Fruit fly (Drosophila melanogaster) S2 (cell line): ENCODE results near the gene Rubicon.

ENCODE experiments used
- CG8478 ChIP-seq: fragments of >200 bp; optimal IDR thresholded peaks from 2 replicates; lab custom pipeline; 2018
- CTCF ChIP-seq, 2 experiments: fragments of >200 bp; optimal IDR thresholded peaks; 2 replicates each; lab custom pipeline; 2018

DNA sequence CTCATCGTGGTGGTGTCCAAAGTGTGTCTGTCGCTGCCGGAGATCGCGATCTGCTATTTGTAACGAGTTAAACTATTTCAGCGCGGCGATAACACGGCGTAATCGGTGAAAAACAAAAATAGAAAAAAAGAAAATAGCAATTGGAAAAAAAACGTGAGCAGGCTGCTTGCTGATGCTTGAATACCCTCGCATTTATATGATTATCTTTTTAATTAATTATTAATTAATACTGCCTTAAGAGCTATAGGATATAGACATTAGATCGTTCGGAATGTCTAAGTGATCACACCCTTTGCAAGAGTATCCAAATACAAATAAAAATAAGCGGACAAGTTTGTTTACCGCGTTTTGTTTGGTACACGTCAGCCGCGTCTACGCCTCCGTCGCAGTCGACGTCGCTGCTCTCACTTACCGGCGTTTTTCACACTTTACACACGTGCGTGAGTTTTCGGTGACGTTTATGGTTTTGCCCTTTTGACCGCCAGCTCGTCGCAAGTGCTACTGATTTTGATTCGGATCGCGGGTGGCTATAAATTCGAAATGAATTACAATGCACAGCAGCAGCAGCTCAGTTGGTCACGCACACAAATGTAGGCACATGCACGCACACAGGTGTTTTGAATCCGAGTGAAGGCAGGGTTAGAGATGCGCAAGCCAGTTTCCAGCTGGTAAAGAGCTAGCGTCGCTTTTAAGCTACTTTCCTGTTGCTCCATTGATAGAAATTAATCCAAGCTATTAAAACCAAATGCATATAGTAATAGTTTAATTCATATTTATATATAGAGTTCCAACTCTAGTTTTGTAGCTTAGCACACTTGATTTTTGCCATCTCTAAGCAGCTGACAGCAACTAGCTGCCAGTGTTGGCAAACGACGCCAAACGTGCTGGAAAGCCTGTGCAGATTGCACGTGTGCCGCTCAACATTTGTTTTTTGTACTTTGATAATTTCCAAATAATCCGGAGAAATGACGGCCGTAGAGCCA is 37.5 kb downstream of the Rubicon start, which contains the start of the genes CG2004 and CG1785:
- TF ChIP-seq CTCF (optimal IDR thresholded peaks at IDR 0.05; lab: Kevin White, UChicago) (no peak), CG8478 (no peak)
